Worm (Caenorhabditis elegans): Measurements from ENCODE around the gene ZK180.8.

Gene ZK180.8

ce11 chrIV:4472418-4473173 is 38.9 kb downstream of the ZK180.8 start (continued):
- TF ChIP-seq C17E4.6 (GFP tag; IDR thresholded peaks at IDR 0.05) = no peak
- no peak for TF ChIP-seq ccch-3 (GFP tag; optimal IDR thresholded peaks at IDR 0.05)
- 0 out of 2 replicates have a peak, but pooled peaks have one; percentile 10 for TF ChIP-seq K11D2.4 (GFP tag; IDR thresholded peaks at IDR 0.05)
- no peak for TF ChIP-seq C06A6.2 (GFP tag; conservative IDR thresholded peaks at IDR 0.05)
- no peak for TF ChIP-seq him-1 (tag; optimal IDR thresholded peaks at IDR 0.05)
- TF ChIP-seq F33H1.4 (GFP tag; IDR thresholded peaks at IDR 0.05) = no peak
- no peak for TF ChIP-seq dpff-1 (tag; optimal IDR thresholded peaks at IDR 0.05)
- TF ChIP-seq pbrm-1 (GFP tag; IDR thresholded peaks at IDR 0.05) = no peak
- no peak for TF ChIP-seq aptf-2 (GFP tag; conservative IDR thresholded peaks at IDR 0.05)
- TF ChIP-seq Y79H2A.3 (GFP tag; conservative IDR thresholded peaks at IDR 0.05) = no peak
- TF ChIP-seq nhr-179 (tag; optimal IDR thresholded peaks at IDR 0.05) = no peak
- TF ChIP-seq unc-62 (GFP tag; optimal IDR thresholded peaks at IDR 0.05) = no peak
- TF ChIP-seq ceh-91 (GFP tag; IDR thresholded peaks at IDR 0.05) = no peak
- no peak for TF ChIP-seq egrh-3 (GFP tag; IDR thresholded peaks at IDR 0.05)
- no peak for TF ChIP-seq nhr-90 (tag; optimal IDR thresholded peaks at IDR 0.05)
- TF ChIP-seq attf-3 (GFP tag; conservative IDR thresholded peaks at IDR 0.05) = no peak
- no peak for TF ChIP-seq ceh-58 (GFP tag; IDR thresholded peaks at IDR 0.05)
- no peak for TF ChIP-seq T07F8.4 (tag; optimal IDR thresholded peaks at IDR 0.05)
- TF ChIP-seq ztf-18 (tag; optimal IDR thresholded peaks at IDR 0.05) = no peak
- no peak for TF ChIP-seq T26A5.8 (tag; optimal IDR thresholded peaks at IDR 0.05)
- TF ChIP-seq lag-1 (GFP tag; IDR thresholded peaks at IDR 0.05) = no peak
- TF ChIP-seq sdz-38 (tag; optimal IDR thresholded peaks at IDR 0.05) = no peak
- TF ChIP-seq xnd-1 (tag; optimal IDR thresholded peaks at IDR 0.05) = no peak
- TF ChIP-seq Y56A3A.18 (GFP tag; IDR thresholded peaks at IDR 0.05) = 0 out of 2 replicates have a peak, but pooled peaks have one; percentile 6
- TF ChIP-seq lin-40 (tag; optimal IDR thresholded peaks at IDR 0.05) = no peak
- no peak for TF ChIP-seq attf-5 (GFP tag; optimal IDR thresholded peaks at IDR 0.05)
- no peak for TF ChIP-seq rpc-1 (optimal IDR thresholded peaks at IDR 0.05)
- no peak for TF ChIP-seq rpc-1 (tag; optimal IDR thresholded peaks at IDR 0.05)
- no peak for TF ChIP-seq madf-8 (GFP tag; conservative IDR thresholded peaks at IDR 0.05)
- TF ChIP-seq F55B11.4 (tag; optimal IDR thresholded peaks at IDR 0.05; ENCODE audit: borderline replicate concordance, insufficient read depth) = no peak
- TF ChIP-seq lsl-1 (GFP tag; optimal IDR thresholded peaks at IDR 0.05) = no peak
- TF ChIP-seq aptf-3 (GFP tag; IDR thresholded peaks at IDR 0.05) = no peak
- TF ChIP-seq mel-28 (tag; optimal IDR thresholded peaks at IDR 0.05; ENCODE audit: borderline replicate concordance) = no peak

- TF ChIP-seq ama-1 (optimal IDR thresholded peaks at IDR 0.05) (peak; percentile 47), ama-1 (GFP tag; optimal IDR thresholded peaks at IDR 0.05) (peak in 1 of 2 experiments; percentile 9), unc-62 (GFP tag; optimal IDR thresholded peaks at IDR 0.05) (no peak), dox-1 (GFP tag; IDR thresholded peaks at IDR 0.05) (peak; percentile 18; the same call in 1 of the 2 replicates), ztf-22 (GFP tag; optimal IDR thresholded peaks at IDR 0.05) (no peak), madf-8 (GFP tag; conservative IDR thresholded peaks at IDR 0.05) (no peak), F49E8.2 (tag; optimal IDR thresholded peaks at IDR 0.05; ENCODE audit: insufficient read depth) (no peak), hsf-1 (GFP tag; IDR thresholded peaks at IDR 0.05) (no peak), F57C9.4 (tag; optimal IDR thresholded peaks at IDR 0.05) (peak; percentile 60), pbrm-1 (GFP tag; IDR thresholded peaks at IDR 0.05) (peak; percentile 72; the same call in 1 of the 2 replicates), nhr-179 (tag; optimal IDR thresholded peaks at IDR 0.05) (no peak), lin-26 (GFP tag; IDR thresholded peaks at IDR 0.05) (no peak), zim-3 (tag; optimal IDR thresholded peaks at IDR 0.05) (peak; percentile 25), lag-1 (GFP tag; IDR thresholded peaks at IDR 0.05) (no peak), hmg-1.2 (GFP tag; IDR thresholded peaks at IDR 0.05) (peak; percentile 81), madf-6 (GFP tag; IDR thresholded peaks at IDR 0.05) (peak; percentile 53; the same call in 1 of the 2 replicates), nhr-80 (tag; optimal IDR thresholded peaks at IDR 0.05) (peak; percentile 57), tbp1 (GFP tag; optimal IDR thresholded peaks at IDR 0.05) (peak; percentile 20), Y53G8AR.9 (GFP tag; conservative IDR thresholded peaks at IDR 0.05) (no peak)
Measured at ce11 chrIV:4470885-4471772, 40.4 kb downstream of the ZK180.8 start.

Measured in whole organism, young adult.